Fruit fly (Drosophila melanogaster): ENCODE data around the gene muc.
A peak's percentile ranks its signal among the peaks of the same experiment; 100 is the strongest.

The muc gene

dm6 chr2L:7438505-7438904, 11.8 kb downstream of the muc start (continued):
- TF ChIP-seq Eip78C (GFP tag): peak; percentile 43

dm6 chr2L:7440458-7441018, 13.9 kb downstream of the muc start:
- TF ChIP-seq Sox14 (GFP tag; optimal IDR thresholded peaks at IDR 0.05): peak; percentile 7
- TF ChIP-seq CG3919 (GFP tag; optimal IDR thresholded peaks at IDR 0.05): no peak
- TF ChIP-seq vri (GFP tag; optimal IDR thresholded peaks at IDR 0.05): peak; percentile 92

- TF ChIP-seq esn (GFP tag; optimal IDR thresholded peaks at IDR 0.05) (no peak), Gug (GFP tag; IDR thresholded peaks at IDR 0.05) (no peak), CG10669 (GFP tag; optimal IDR thresholded peaks at IDR 0.05) (no peak)
Measured at dm6 chr2L:7442106-7442505, 15.4 kb downstream of the muc start.

DNA sequence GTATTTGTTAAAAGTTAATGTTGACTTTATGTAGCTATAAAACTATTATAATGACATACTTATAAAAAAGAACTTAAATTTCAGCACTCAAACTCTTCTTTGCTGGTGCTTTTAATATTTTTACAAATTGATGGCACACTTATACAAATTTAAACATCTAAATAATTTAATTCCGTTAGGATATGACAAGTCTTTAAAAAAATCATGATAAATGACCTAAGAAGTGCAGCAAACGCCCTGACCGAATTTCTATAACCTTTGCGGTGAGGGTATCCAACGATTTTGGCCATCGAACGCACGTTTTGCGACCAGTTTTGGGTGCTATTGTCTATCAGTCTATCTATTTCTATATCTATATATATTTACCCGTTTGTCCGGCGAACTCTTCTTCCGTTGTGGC, 16.3 kb downstream of the muc start:
- TF ChIP-seq OdsH (GFP tag; optimal IDR thresholded peaks at IDR 0.05): no peak
- no peak for TF ChIP-seq Lpt (GFP tag; optimal IDR thresholded peaks at IDR 0.05)
- no peak for TF ChIP-seq dsx (GFP tag; optimal IDR thresholded peaks at IDR 0.05; ENCODE audit: poor library complexity, severe bottlenecking)
- TF ChIP-seq Smox (GFP tag; optimal IDR thresholded peaks at IDR 0.05): no peak
- TF ChIP-seq Eip78C (GFP tag): peak; percentile 41
- peak; percentile 11 for TF ChIP-seq svp (GFP tag)
- TF ChIP-seq Eip93F (GFP tag; optimal IDR thresholded peaks at IDR 0.05): no peak
- no peak for TF ChIP-seq CG15336 (GFP tag; IDR thresholded peaks at IDR 0.05)

DNA sequence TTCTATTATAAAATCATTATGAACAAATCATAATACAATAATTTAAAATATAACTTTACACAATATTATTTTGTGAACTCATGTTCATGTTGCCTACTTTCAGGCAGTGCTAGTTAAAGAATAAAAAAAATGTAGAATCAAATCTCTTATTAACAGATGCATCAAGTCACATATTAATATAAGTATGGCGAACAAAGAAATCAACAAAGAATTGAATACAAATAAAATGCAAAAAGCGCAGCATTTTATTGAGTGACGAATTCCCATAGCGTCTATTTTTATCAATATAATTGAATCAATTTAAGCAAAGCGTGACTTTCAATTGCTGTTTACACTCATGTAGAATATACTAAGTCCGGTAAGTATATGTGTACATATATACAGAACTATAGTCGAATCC, 21.2 kb downstream of the muc start:
- TF ChIP-seq CG8119 (GFP tag; IDR thresholded peaks at IDR 0.05) (no peak), CG3919 (GFP tag; optimal IDR thresholded peaks at IDR 0.05) (no peak), esn (GFP tag; optimal IDR thresholded peaks at IDR 0.05) (no peak), CG6276 (GFP tag; optimal IDR thresholded peaks at IDR 0.05) (peak; percentile 32)

DNA sequence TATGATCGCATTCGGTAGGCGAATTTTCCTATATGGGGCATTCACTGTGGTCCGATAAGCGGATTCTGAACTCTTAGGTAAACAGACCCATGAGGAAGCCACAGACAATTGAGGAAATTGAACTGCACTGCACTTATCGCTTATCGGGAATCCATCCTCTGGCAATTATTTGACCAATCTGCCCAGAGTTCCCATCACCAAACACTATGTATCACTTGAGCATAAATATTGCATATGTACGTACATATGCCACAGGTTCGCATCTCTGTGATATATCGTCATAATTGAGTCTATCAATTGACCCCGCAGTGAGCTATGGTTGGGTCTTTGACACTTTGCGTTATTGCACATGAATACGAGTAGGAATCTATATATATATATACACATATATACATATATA, 21.7 kb downstream of the muc start:
- no peak for TF ChIP-seq vri (GFP tag; optimal IDR thresholded peaks at IDR 0.05)
- no peak for TF ChIP-seq CG6808 (GFP tag; optimal IDR thresholded peaks at IDR 0.05)
- TF ChIP-seq svp (GFP tag): peak; percentile 95
- TF ChIP-seq CG6792 (GFP tag; optimal IDR thresholded peaks at IDR 0.05): no peak
- TF ChIP-seq CG9139 (GFP tag; optimal IDR thresholded peaks at IDR 0.05): no peak
- no peak for TF ChIP-seq Ets96B (tag; optimal IDR thresholded peaks at IDR 0.05)

dm6 chr2L:7450966-7451365, 24.3 kb downstream of the muc start, which contains the start of gene santa-maria:
Gene santa-maria, minus strand, starts transcription at chr2L:7451244.
- peak; percentile 32 for TF ChIP-seq svp (GFP tag)
- TF ChIP-seq eg (GFP tag; IDR thresholded peaks at IDR 0.05): no peak
- TF ChIP-seq CG3919 (GFP tag; optimal IDR thresholded peaks at IDR 0.05): no peak
- no peak for TF ChIP-seq esn (GFP tag; optimal IDR thresholded peaks at IDR 0.05)
- TF ChIP-seq CG8119 (GFP tag; IDR thresholded peaks at IDR 0.05): no peak
- peak; percentile 19 for TF ChIP-seq Eip78C (GFP tag)
- no peak for TF ChIP-seq salr (GFP tag; optimal IDR thresholded peaks at IDR 0.05)
- peak; percentile 17 for TF ChIP-seq vri (GFP tag; optimal IDR thresholded peaks at IDR 0.05)
- no peak for TF ChIP-seq CG7368 (GFP tag; optimal IDR thresholded peaks at IDR 0.05)
- no peak for TF ChIP-seq CG6276 (GFP tag; optimal IDR thresholded peaks at IDR 0.05)

DNA sequence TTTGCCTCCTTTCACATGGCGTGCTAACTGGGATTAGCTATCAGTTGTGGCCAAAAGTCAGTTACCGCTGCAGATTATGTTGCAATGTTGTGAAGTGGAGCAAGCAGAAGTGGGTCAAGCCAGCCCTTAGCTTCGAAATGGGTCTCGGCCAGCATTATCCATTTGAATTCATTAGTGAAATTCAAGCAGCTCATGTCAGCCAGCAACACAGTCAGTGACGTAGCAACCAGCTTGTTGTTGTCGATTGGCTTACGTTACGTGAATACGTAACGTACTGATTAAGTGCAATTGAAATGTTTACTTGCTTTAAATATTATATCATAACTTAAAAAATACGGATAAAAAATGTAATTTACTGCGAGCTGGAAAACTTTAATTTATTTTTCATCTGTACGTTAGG, 25.4 kb downstream of the muc start:
- TF ChIP-seq spab (GFP tag; optimal IDR thresholded peaks at IDR 0.05) (no peak), CG1621 (tag; optimal IDR thresholded peaks at IDR 0.05) (no peak), CG16779 (tag; optimal IDR thresholded peaks at IDR 0.05) (no peak), CG9139 (GFP tag; optimal IDR thresholded peaks at IDR 0.05) (no peak), Lpt (GFP tag; optimal IDR thresholded peaks at IDR 0.05) (no peak)

All from whole organism, prepupa.